Worm (Caenorhabditis elegans): ENCODE results near the gene vit-2.

vit-2 gene

DNA sequence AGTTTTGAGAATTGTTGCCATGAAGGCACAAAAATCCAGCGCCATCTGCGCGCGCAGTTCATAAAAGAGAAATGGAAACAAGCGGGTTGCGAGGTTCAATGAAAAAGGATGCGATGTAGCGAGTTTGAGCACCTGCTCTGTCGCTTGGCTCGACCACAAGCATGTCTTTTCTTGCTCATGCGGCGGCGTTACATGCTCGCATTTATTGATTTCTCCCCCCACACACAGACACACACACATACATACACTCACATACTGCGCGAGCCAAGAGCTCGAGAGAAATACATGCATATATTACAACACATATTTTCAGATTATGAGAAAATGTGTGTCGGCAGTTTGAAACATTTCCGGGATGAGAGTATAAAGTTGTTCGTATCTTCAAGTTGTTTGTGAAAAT is 20.9 kb downstream of the vit-2 start (continued):
- TF ChIP-seq dpl-1 (GFP tag; optimal IDR thresholded peaks at IDR 0.05) (no peak), zip-11 (GFP tag; IDR thresholded peaks at IDR 0.05) (no peak), egl-43 (GFP tag; IDR thresholded peaks at IDR 0.05) (peak; percentile 37; the same call in 1 of the 2 replicates), ces-1 (GFP tag; optimal IDR thresholded peaks at IDR 0.05) (no peak), lin-29 (GFP tag; IDR thresholded peaks at IDR 0.05) (no peak), lir-3 (tag; optimal IDR thresholded peaks at IDR 0.05) (no peak), ctbp-1 (GFP tag; IDR thresholded peaks at IDR 0.05) (0 out of 2 replicates have a peak, but pooled peaks have one; percentile 13), nhr-25 (tag; optimal IDR thresholded peaks at IDR 0.05; ENCODE audit: borderline replicate concordance, insufficient read depth) (no peak), lsy-2 (tag; optimal IDR thresholded peaks at IDR 0.05) (peak in 1 of 2 experiments; percentile 39)

DNA sequence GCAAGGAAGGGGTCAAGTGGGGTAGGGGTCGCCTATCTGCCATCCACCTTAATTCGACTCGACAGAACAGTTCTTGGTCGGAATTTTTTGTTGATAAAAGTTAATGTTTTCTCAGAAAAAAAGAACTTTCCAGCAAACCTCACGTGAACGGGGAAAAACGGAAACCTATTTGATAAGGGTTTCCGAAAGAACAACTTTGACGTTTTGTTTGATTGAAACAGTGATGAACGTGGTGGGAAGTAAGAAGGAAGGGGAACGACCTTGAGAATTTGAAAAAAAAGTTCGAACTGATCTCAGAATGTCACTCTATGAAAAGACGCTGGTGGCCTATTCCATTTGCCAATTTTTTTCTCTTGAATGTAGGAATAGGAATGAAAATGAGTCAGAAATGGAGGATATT is 21.5 kb downstream of the vit-2 start:
- TF ChIP-seq dmd-9 (GFP tag; IDR thresholded peaks at IDR 0.05) (no peak), hlh-11 (tag; optimal IDR thresholded peaks at IDR 0.05) (peak; percentile 49), fkh-10 (GFP tag; optimal IDR thresholded peaks at IDR 0.05) (no peak), Y75B8A.6 (GFP tag; IDR thresholded peaks at IDR 0.05) (no peak), ces-1 (GFP tag; optimal IDR thresholded peaks at IDR 0.05) (no peak), nhr-28 (tag; optimal IDR thresholded peaks at IDR 0.05) (peak; percentile 49), tra-1 (GFP tag; IDR thresholded peaks at IDR 0.05) (peak; percentile 78; the same call in 1 of the 2 replicates), madf-9 (GFP tag; conservative IDR thresholded peaks at IDR 0.05) (no peak), mdt-29 (GFP tag; IDR thresholded peaks at IDR 0.05) (peak; percentile 84), aha-1 (tag) (peak; percentile 79), nhr-237 (tag; optimal IDR thresholded peaks at IDR 0.05) (no peak), daf-16 (GFP tag; optimal IDR thresholded peaks at IDR 0.05) (no peak), daf-16 (tag; optimal IDR thresholded peaks at IDR 0.05) (peak; percentile 62), lin-38 (GFP tag; IDR thresholded peaks at IDR 0.05) (no peak), spr-1 (tag; optimal IDR thresholded peaks at IDR 0.05) (no peak), dmd-6 (GFP tag; IDR thresholded peaks at IDR 0.05) (peak; percentile 80), Y105C5A.15 (GFP tag; IDR thresholded peaks at IDR 0.05) (no peak), mep-1 (tag; optimal IDR thresholded peaks at IDR 0.05) (no peak), pha-4 (GFP tag; IDR thresholded peaks at IDR 0.05) (0 out of 2 replicates have a peak, but pooled peaks have one; percentile 16), pha-4 (tag; optimal IDR thresholded peaks at IDR 0.05) (no peak), T26A8.4 (GFP tag; IDR thresholded peaks at IDR 0.05) (no peak), ceh-20 (GFP tag; IDR thresholded peaks at IDR 0.05) (peak; percentile 53; the same call in 1 of the 2 replicates), hlh-30 (tag; optimal IDR thresholded peaks at IDR 0.05; ENCODE audit: insufficient read depth) (peak; percentile 69), dve-1 (tag; optimal IDR thresholded peaks at IDR 0.05; ENCODE audit: insufficient read depth) (peak; percentile 59), ztf-7 (tag; optimal IDR thresholded peaks at IDR 0.05) (no peak), tag-97 (GFP tag; IDR thresholded peaks at IDR 0.05) (no peak), lin-1 (GFP tag; IDR thresholded peaks at IDR 0.05) (peak; percentile 81), mxl-3 (GFP tag; optimal IDR thresholded peaks at IDR 0.05) (peak; percentile 22), lim-7 (GFP tag; IDR thresholded peaks at IDR 0.05) (no peak), mdl-1 (tag; optimal IDR thresholded peaks at IDR 0.05) (peak in 1 of 2 experiments; percentile 45), T20F7.1 (GFP tag; optimal IDR thresholded peaks at IDR 0.05) (no peak)

ce11 chrX:5122791-5123414 is 22.1 kb downstream of the vit-2 start:
- TF ChIP-seq unc-130 (GFP tag; optimal IDR thresholded peaks at IDR 0.05) (no peak), daf-16 (GFP tag; optimal IDR thresholded peaks at IDR 0.05) (no peak), daf-16 (tag; optimal IDR thresholded peaks at IDR 0.05) (peak; percentile 47), madf-9 (GFP tag; conservative IDR thresholded peaks at IDR 0.05) (no peak), zfp-3 (GFP tag; conservative IDR thresholded peaks at IDR 0.05) (no peak), spr-1 (tag; optimal IDR thresholded peaks at IDR 0.05) (no peak), egl-43 (GFP tag; IDR thresholded peaks at IDR 0.05) (no peak), lin-38 (GFP tag; IDR thresholded peaks at IDR 0.05) (no peak), zfp-2 (tag; optimal IDR thresholded peaks at IDR 0.05) (no peak), zag-1 (tag; optimal IDR thresholded peaks at IDR 0.05) (no peak), mdt-29 (GFP tag; IDR thresholded peaks at IDR 0.05) (no peak), rbr-2 (tag; optimal IDR thresholded peaks at IDR 0.05) (peak; percentile 17), R02D3.7 (tag; optimal IDR thresholded peaks at IDR 0.05) (no peak), ceh-82 (tag; optimal IDR thresholded peaks at IDR 0.05) (no peak), gei-8 (GFP tag; optimal IDR thresholded peaks at IDR 0.05) (no peak), saeg-2 (GFP tag; IDR thresholded peaks at IDR 0.05) (no peak), lsy-2 (tag; optimal IDR thresholded peaks at IDR 0.05) (no peak), aha-1 (tag) (peak; percentile 81), ceh-62 (tag; optimal IDR thresholded peaks at IDR 0.05) (no peak)

Data from whole organism, L4 larva.